Worm (Caenorhabditis elegans): ENCODE results near the gene F42H10.2.

The F42H10.2 gene

DNA sequence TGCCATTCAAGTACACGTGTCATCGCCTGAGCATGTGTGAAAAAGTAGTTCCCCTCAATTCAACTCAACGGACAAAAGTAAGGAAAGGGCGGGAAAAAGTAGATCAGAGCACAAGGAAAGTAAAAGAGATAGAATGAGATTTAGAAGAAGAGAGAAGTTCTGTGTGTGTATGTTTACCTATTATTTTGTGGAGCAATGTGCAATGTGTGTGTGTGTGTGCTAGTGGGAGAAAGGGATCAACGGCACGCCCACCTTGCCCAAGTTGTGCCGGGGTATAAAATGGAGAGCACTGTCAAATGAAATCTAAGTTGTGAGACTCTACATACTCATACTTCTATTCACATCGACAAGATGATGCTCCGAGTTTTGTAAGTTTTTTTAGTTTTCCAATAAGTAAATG is 34.4 kb downstream of the F42H10.2 start, which contains the start of gene idpp-15:
idpp-15 (plus strand) TSS at position 301 of the 400 bp plus-strand sequence.
- TF ChIP-seq unc-62 (GFP tag; optimal IDR thresholded peaks at IDR 0.05), result no peak
- TF ChIP-seq C34F6.9 (tag; optimal IDR thresholded peaks at IDR 0.05), result no peak
- no peak for TF ChIP-seq mdl-1 (tag; optimal IDR thresholded peaks at IDR 0.05)
- no peak for TF ChIP-seq nhr-6 (tag; optimal IDR thresholded peaks at IDR 0.05)
- TF ChIP-seq nhr-25 (tag; optimal IDR thresholded peaks at IDR 0.05), result no peak
- TF ChIP-seq R02D3.7 (tag; optimal IDR thresholded peaks at IDR 0.05), result no peak
- TF ChIP-seq lin-13 (GFP tag; optimal IDR thresholded peaks at IDR 0.05), result no peak
- no peak for TF ChIP-seq alr-1 (tag; optimal IDR thresholded peaks at IDR 0.05)

DNA sequence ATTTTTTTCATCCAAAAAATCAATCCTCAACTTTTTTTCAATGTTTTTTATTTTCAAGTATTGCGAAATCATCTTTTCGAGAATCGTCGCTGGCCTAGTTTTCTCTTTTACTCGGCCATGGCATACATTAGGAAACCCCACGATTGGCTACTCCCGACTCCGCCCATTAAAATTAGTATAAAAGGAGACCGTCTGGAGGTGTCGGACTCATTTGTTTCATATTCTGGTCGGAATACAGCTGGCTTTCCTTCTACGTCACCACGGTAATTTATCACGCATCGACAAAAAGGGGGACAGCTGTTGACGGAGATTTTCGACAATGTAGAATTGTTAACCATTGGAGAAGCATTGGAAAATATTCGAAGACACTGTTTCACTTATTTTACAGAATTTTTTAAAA is 38.6 kb downstream of the F42H10.2 start:
- peak; percentile 46 for TF ChIP-seq nhr-129 (tag; optimal IDR thresholded peaks at IDR 0.05)
- TF ChIP-seq sem-4 (tag; optimal IDR thresholded peaks at IDR 0.05), result no peak
- no peak for TF ChIP-seq nhr-11 (tag; optimal IDR thresholded peaks at IDR 0.05)
- peak; percentile 5 for TF ChIP-seq nhr-6 (tag; optimal IDR thresholded peaks at IDR 0.05)
- TF ChIP-seq nhr-77 (tag; optimal IDR thresholded peaks at IDR 0.05), result no peak
- TF ChIP-seq lsy-2 (tag; optimal IDR thresholded peaks at IDR 0.05), result peak; percentile 80 to 93
- TF ChIP-seq mbf-1 (tag; optimal IDR thresholded peaks at IDR 0.05), result no peak
- TF ChIP-seq blmp-1 (tag; optimal IDR thresholded peaks at IDR 0.05; ENCODE audit: insufficient read depth), result no peak
- TF ChIP-seq crh-2 (tag; optimal IDR thresholded peaks at IDR 0.05), result peak; percentile 51
- peak; percentile 23 for TF ChIP-seq fos-1 (tag; optimal IDR thresholded peaks at IDR 0.05)
- no peak for TF ChIP-seq nhr-21 (tag; optimal IDR thresholded peaks at IDR 0.05)
- no peak for TF ChIP-seq nhr-23 (tag; optimal IDR thresholded peaks at IDR 0.05)
- TF ChIP-seq zag-1 (tag; optimal IDR thresholded peaks at IDR 0.05), result no peak
- TF ChIP-seq elt-1 (tag; optimal IDR thresholded peaks at IDR 0.05), result no peak
- no peak for TF ChIP-seq aly-2 (tag; optimal IDR thresholded peaks at IDR 0.05)
- no peak for TF ChIP-seq unc-62 (GFP tag; optimal IDR thresholded peaks at IDR 0.05)
- TF ChIP-seq unc-55 (GFP tag; optimal IDR thresholded peaks at IDR 0.05), result peak; percentile 94
- no peak for TF ChIP-seq ceh-82 (tag; optimal IDR thresholded peaks at IDR 0.05)
- no peak for TF ChIP-seq ZK546.5 (tag; optimal IDR thresholded peaks at IDR 0.05)
- TF ChIP-seq mdl-1 (tag; optimal IDR thresholded peaks at IDR 0.05), result no peak
- no peak for TF ChIP-seq Y55F3AM.14 (GFP tag; optimal IDR thresholded peaks at IDR 0.05)
- no peak for TF ChIP-seq lin-39 (tag; optimal IDR thresholded peaks at IDR 0.05)
- TF ChIP-seq nhr-237 (tag; optimal IDR thresholded peaks at IDR 0.05), result no peak
- TF ChIP-seq snpc-4 (tag; optimal IDR thresholded peaks at IDR 0.05), result no peak
- TF ChIP-seq sma-9 (GFP tag; optimal IDR thresholded peaks at IDR 0.05), result peak; percentile 58
- TF ChIP-seq sma-9 (tag; optimal IDR thresholded peaks at IDR 0.05), result no peak
- TF ChIP-seq skn-1 (tag; optimal IDR thresholded peaks at IDR 0.05), result no peak
- no peak for TF ChIP-seq alr-1 (tag; optimal IDR thresholded peaks at IDR 0.05)
- no peak for TF ChIP-seq ztf-1 (GFP tag; conservative IDR thresholded peaks at IDR 0.05)
- TF ChIP-seq nhr-10 (tag; optimal IDR thresholded peaks at IDR 0.05), result no peak
- no peak for TF ChIP-seq unc-39 (tag; optimal IDR thresholded peaks at IDR 0.05)
- no peak for TF ChIP-seq dmd-4 (tag; optimal IDR thresholded peaks at IDR 0.05)
- peak; percentile 4 for TF ChIP-seq mab-5 (tag; optimal IDR thresholded peaks at IDR 0.05)
- TF ChIP-seq R02D3.7 (tag; optimal IDR thresholded peaks at IDR 0.05), result no peak
- peak; percentile 90 for TF ChIP-seq C34F6.9 (tag; optimal IDR thresholded peaks at IDR 0.05)
- TF ChIP-seq lin-13 (GFP tag; optimal IDR thresholded peaks at IDR 0.05), result peak; percentile 69
- TF ChIP-seq peb-1 (tag; optimal IDR thresholded peaks at IDR 0.05), result no peak
- TF ChIP-seq egl-27 (tag; optimal IDR thresholded peaks at IDR 0.05), result no peak
- peak; percentile 14 for TF ChIP-seq ztf-4 (tag; optimal IDR thresholded peaks at IDR 0.05)
- no peak for TF ChIP-seq nhr-25 (tag; optimal IDR thresholded peaks at IDR 0.05)
- no peak for TF ChIP-seq elt-3 (tag; optimal IDR thresholded peaks at IDR 0.05)
- TF ChIP-seq F13H6.1 (tag; optimal IDR thresholded peaks at IDR 0.05), result peak; percentile 30
- no peak for TF ChIP-seq ceh-16 (tag; optimal IDR thresholded peaks at IDR 0.05)
- no peak for TF ChIP-seq ztf-11 (tag; optimal IDR thresholded peaks at IDR 0.05)
- peak; percentile 27 for TF ChIP-seq sma-3 (GFP tag; optimal IDR thresholded peaks at IDR 0.05)
- TF ChIP-seq ama-1 (optimal IDR thresholded peaks at IDR 0.05), result peak; percentile 79
- no peak for TF ChIP-seq lin-11 (tag; optimal IDR thresholded peaks at IDR 0.05)
- TF ChIP-seq nhr-12 (tag; optimal IDR thresholded peaks at IDR 0.05), result no peak
- peak; percentile 16 for TF ChIP-seq gmeb-1 (tag; optimal IDR thresholded peaks at IDR 0.05)

All from whole organism, L2 larva.